Fruit fly (Drosophila melanogaster): ENCODE measurements around the gene shtd.

shtd gene

DNA sequence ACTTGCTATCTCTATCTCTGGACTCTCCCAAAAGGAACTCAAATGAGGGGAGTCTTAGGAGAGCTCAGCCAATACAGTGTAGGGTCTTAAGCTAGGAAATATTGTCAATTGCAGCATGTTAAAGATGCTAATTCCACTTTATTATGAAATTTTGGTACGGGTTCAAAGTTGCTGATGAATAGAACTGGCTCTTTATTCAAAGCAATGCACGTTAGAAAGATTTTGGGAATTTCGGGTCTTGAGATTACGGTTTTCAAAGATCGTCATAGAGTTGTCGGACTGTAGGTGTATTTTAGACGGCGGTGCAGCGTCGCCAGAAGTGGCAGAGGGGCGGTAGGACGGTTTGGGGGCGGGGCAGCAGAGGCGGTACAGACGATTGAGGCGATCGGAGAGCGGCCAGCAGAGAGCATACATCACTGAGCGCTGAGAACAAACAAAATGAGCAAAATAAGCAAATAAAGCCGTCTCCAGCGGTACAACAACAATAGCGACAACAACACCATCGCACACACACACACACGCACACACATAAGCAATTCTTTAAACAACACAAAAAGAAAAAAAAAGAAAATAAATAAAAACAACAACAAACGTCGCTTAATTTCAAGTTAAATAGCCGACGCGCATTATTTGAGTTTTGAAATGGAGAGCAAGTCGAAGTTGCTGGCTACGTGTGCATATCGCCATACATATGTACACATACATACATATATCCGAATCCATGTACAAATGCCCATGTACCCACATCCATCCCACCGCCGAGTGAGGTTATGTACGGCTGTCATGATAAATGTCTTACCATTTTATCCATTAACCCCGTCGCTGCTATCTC lies 35.4 kb upstream of the shtd start:
- TF ChIP-seq Vsx2 (GFP tag; optimal IDR thresholded peaks at IDR 0.05; ENCODE audit: partially characterized antibody) (no peak), jim (GFP tag; optimal IDR thresholded peaks at IDR 0.05) (no peak), ey (GFP tag; optimal IDR thresholded peaks at IDR 0.05) (peak; percentile 14), woc (GFP tag; optimal IDR thresholded peaks at IDR 0.05) (no peak), foxo (GFP tag; optimal IDR thresholded peaks at IDR 0.05) (no peak), h (GFP tag; optimal IDR thresholded peaks at IDR 0.05) (peak; percentile 21), fru (GFP tag; optimal IDR thresholded peaks at IDR 0.05) (peak; percentile 18), CG9705 (GFP tag; optimal IDR thresholded peaks at IDR 0.05) (no peak)

DNA sequence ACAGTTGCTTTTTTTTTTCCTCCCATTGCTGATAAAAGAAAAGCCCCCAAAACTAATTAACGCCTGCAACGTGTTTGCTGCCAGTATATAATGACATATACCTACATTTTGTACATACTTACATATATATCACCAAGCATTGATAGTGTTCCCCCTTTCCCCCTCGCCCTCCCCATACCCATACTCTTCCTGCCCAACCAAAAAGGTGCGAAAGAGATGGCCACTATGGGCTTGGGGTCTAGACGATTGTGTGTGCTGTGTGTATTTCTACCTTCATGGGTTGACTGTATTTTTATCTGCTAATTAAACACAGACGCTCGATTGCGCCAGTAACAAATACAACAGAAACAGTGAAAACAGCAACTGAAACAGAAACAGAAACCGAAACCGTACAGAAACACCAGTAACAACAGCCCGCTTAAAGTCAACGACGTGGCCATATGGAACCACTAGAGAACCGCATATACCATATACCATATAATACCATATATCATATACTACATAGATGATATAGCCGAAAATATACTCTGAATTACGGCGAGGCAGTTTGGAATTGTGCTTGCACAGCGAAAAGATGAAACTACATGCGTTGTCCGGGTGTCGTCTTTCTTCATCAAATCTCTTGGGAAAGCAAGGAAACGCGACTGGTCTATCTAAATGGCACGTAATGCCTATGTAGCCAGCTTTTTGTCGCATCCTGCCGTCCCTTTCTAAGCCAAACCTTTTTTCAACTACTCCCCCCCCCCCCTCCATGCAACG lies 34.6 kb upstream of the shtd start:
- TF ChIP-seq Rel (GFP tag; optimal IDR thresholded peaks at IDR 0.05) (no peak), Rel (tag; optimal IDR thresholded peaks at IDR 0.05) (peak; percentile 54), CrebA (GFP tag; optimal IDR thresholded peaks at IDR 0.05; ENCODE audit: borderline replicate concordance) (peak; percentile 1), sv (GFP tag; optimal IDR thresholded peaks at IDR 0.05) (no peak)

dm6 chrX:15495600-15496379 lies 33.5 kb upstream of the shtd start:
- TF ChIP-seq foxo (GFP tag; optimal IDR thresholded peaks at IDR 0.05): no peak
- TF ChIP-seq woc (GFP tag; optimal IDR thresholded peaks at IDR 0.05): no peak
- no peak for TF ChIP-seq Abd-B (GFP tag; optimal IDR thresholded peaks at IDR 0.05)
- TF ChIP-seq Sp1 (GFP tag; optimal IDR thresholded peaks at IDR 0.05): no peak
- TF ChIP-seq jim (GFP tag; optimal IDR thresholded peaks at IDR 0.05): no peak
- TF ChIP-seq Mio (GFP tag; optimal IDR thresholded peaks at IDR 0.05): no peak
- TF ChIP-seq tai (GFP tag; optimal IDR thresholded peaks at IDR 0.05): no peak
- no peak for TF ChIP-seq br (GFP tag; optimal IDR thresholded peaks at IDR 0.05)
- TF ChIP-seq fru (GFP tag; optimal IDR thresholded peaks at IDR 0.05): no peak
- no peak for TF ChIP-seq Myc (optimal IDR thresholded peaks at IDR 0.05)
- TF ChIP-seq psq (GFP tag; optimal IDR thresholded peaks at IDR 0.05): no peak
- TF ChIP-seq Rel (GFP tag; optimal IDR thresholded peaks at IDR 0.05): no peak
- TF ChIP-seq Rel (tag; optimal IDR thresholded peaks at IDR 0.05): no peak
- no peak for TF ChIP-seq OdsH (GFP tag; optimal IDR thresholded peaks at IDR 0.05)
- no peak for TF ChIP-seq dmrt93B (GFP tag; optimal IDR thresholded peaks at IDR 0.05)

DNA sequence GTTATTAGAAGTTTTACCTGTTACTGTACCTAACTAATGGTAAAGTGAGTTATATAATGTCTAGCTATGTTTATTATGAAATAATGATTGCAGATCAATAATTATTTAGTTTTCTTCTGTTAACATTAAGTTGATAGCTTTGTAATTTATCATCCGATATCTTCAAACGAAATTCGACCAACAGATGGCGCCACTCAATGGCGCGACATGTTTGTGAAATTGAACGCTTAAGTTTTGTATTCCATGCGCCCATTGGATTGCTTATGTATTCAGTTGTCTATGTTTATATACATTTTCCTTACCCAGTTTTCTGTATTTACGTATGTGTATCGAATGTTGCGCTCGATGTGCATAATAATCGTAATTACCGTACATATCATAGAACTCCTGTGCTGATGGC lies 28.3 kb upstream of the shtd start:
- no peak for TF ChIP-seq brk (GFP tag; optimal IDR thresholded peaks at IDR 0.05)
- no peak for TF ChIP-seq lola (GFP tag; optimal IDR thresholded peaks at IDR 0.05)
- TF ChIP-seq tai (GFP tag; optimal IDR thresholded peaks at IDR 0.05): no peak
- TF ChIP-seq Vsx2 (GFP tag; optimal IDR thresholded peaks at IDR 0.05; ENCODE audit: partially characterized antibody): no peak
- TF ChIP-seq jim (GFP tag; optimal IDR thresholded peaks at IDR 0.05): no peak
- TF ChIP-seq Abd-B (GFP tag; optimal IDR thresholded peaks at IDR 0.05): no peak
- TF ChIP-seq Sp1 (GFP tag; optimal IDR thresholded peaks at IDR 0.05): no peak
- TF ChIP-seq dsf (GFP tag; optimal IDR thresholded peaks at IDR 0.05; ENCODE audit: borderline replicate concordance): no peak
- no peak for TF ChIP-seq pan (optimal IDR thresholded peaks at IDR 0.05)
- no peak for TF ChIP-seq foxo (GFP tag; optimal IDR thresholded peaks at IDR 0.05)
- no peak for TF ChIP-seq sage (GFP tag; optimal IDR thresholded peaks at IDR 0.05)
- no peak for TF ChIP-seq Dif (GFP tag; optimal IDR thresholded peaks at IDR 0.05; ENCODE audit: partially characterized antibody)
- no peak for TF ChIP-seq dmrt93B (GFP tag; optimal IDR thresholded peaks at IDR 0.05)
- TF ChIP-seq br (GFP tag; optimal IDR thresholded peaks at IDR 0.05): no peak
- TF ChIP-seq Hr83 (GFP tag; optimal IDR thresholded peaks at IDR 0.05; ENCODE audit: poor library complexity, severe bottlenecking): no peak
- no peak for TF ChIP-seq N (GFP tag; optimal IDR thresholded peaks at IDR 0.05)
- TF ChIP-seq dl (GFP tag; optimal IDR thresholded peaks at IDR 0.05; ENCODE audit: insufficient read depth in 1 of 2, partially characterized antibody in 2 of 2): no peak
- no peak for TF ChIP-seq CrebA (GFP tag; optimal IDR thresholded peaks at IDR 0.05; ENCODE audit: borderline replicate concordance)
- no peak for TF ChIP-seq OdsH (GFP tag; optimal IDR thresholded peaks at IDR 0.05)

All from whole organism, wandering third instar larva.